Worm (Caenorhabditis elegans) whole organism, young adult: ENCODE results near the gene mdmh-35.

Source experiments
- B0035.1 ChIP-seq: sonication (generic microtip); optimal IDR thresholded peaks from 2 replicates; lab custom pipeline; 2016; ENCODE audit warnings: missing genetic modification characterization, mild to moderate bottlenecking, missing compliant biosample characterization, missing genotype, missing genetic modification reagents
- B0336.3 ChIP-seq: fragments of 200-800 bp; sonication (Bioruptor generic); IDR thresholded peaks from 2 replicates; pipeline ENCODE4 v1.3.6; 2022; ENCODE audit warnings: missing genetic modification characterization, missing compliant biosample characterization
- C06A6.2 ChIP-seq: fragments of 200-800 bp; sonication (Bioruptor generic); conservative IDR thresholded peaks from 2 replicates; pipeline ENCODE4 v1.3.6; 2022; ENCODE audit warnings: missing genetic modification characterization, missing compliant biosample characterization
- D2030.7 ChIP-seq: fragments of 200-800 bp; sonication (Bioruptor generic); IDR thresholded peaks from 2 replicates; pipeline ENCODE4 v1.3.6; 2022; ENCODE audit warnings: missing genetic modification reagents, missing genetic modification characterization, missing compliant biosample characterization
- F33H1.4 ChIP-seq: fragments of 200-800 bp; sonication (Bioruptor generic); IDR thresholded peaks from 2 replicates; pipeline ENCODE4 v1.3.6; 2022; ENCODE audit warnings: missing genetic modification reagents, missing genetic modification characterization, missing compliant biosample characterization
- F39B2.1 ChIP-seq: fragments of 200-800 bp; sonication (Bioruptor generic); IDR thresholded peaks from 2 replicates; pipeline ENCODE4 v1.3.6; 2022; ENCODE audit warnings: missing genetic modification reagents, missing genetic modification characterization, missing compliant biosample characterization
- K11D2.4 ChIP-seq: fragments of 200-800 bp; sonication (Bioruptor generic); IDR thresholded peaks from 2 replicates; pipeline ENCODE4 v1.3.6; 2022; ENCODE audit warnings: missing genetic modification reagents, missing genetic modification characterization, missing compliant biosample characterization
- T07F8.4 ChIP-seq: sonication (generic microtip); optimal IDR thresholded peaks from 2 replicates; lab custom pipeline; 2016; ENCODE audit warnings: mild to moderate bottlenecking, missing genetic modification characterization, moderate library complexity, missing compliant biosample characterization
- T26A5.8 ChIP-seq: sonication (generic microtip); optimal IDR thresholded peaks from 2 replicates; lab custom pipeline; 2016; ENCODE audit warnings: missing genetic modification characterization, missing compliant biosample characterization
- Y67H2A.10 ChIP-seq: fragments of 200-800 bp; sonication (Bioruptor generic); conservative IDR thresholded peaks from 2 replicates; pipeline ENCODE4 v1.3.6; 2022; ENCODE audit warnings: missing genetic modification reagents, missing genetic modification characterization, missing compliant biosample characterization
- bed-2 ChIP-seq: fragments of 200-800 bp; sonication (Bioruptor generic); IDR thresholded peaks from 2 replicates; pipeline ENCODE4 v1.3.6; 2022; ENCODE audit warnings: missing genetic modification reagents, missing genetic modification characterization, missing compliant biosample characterization
- ccch-3 ChIP-seq: fragments of 200-800 bp; sonication (Bioruptor generic); optimal IDR thresholded peaks from 2 replicates; lab custom pipeline; 2018; ENCODE audit warnings: mild to moderate bottlenecking, missing genetic modification characterization, missing compliant biosample characterization
- cebp-1 ChIP-seq, 2 experiments: fragments of 200-800 bp in 1 of 2; sonication (Bioruptor generic) in 1 of 2; sonication (generic microtip) in 1 of 2; IDR thresholded peaks in 1 of 2; optimal IDR thresholded peaks in 1 of 2; 2 replicates each; pipeline versions ENCODE4 v1.3.6 to Lab custom; 2017 to 2022; ENCODE audit warnings: missing compliant biosample characterization in 2 of 2, missing genetic modification characterization in 2 of 2, mild to moderate bottlenecking in 1 of 2, missing genetic modification reagents in 1 of 2, moderate library complexity in 1 of 2
- ceh-27 ChIP-seq: fragments of 200-800 bp; sonication (Bioruptor generic); optimal IDR thresholded peaks from 2 replicates; lab custom pipeline; 2018; ENCODE audit warnings: mild to moderate bottlenecking, missing genetic modification characterization, moderate library complexity, missing compliant biosample characterization
- ceh-58 ChIP-seq: fragments of 200-800 bp; sonication (Bioruptor generic); IDR thresholded peaks from 2 replicates; pipeline ENCODE4 v1.3.6; 2022; ENCODE audit warnings: missing genetic modification characterization, missing compliant biosample characterization
- ceh-91 ChIP-seq: fragments of 200-800 bp; sonication (Bioruptor generic); IDR thresholded peaks from 2 replicates; pipeline ENCODE4 v1.3.6; 2022; ENCODE audit warnings: missing genetic modification reagents, missing genetic modification characterization, missing compliant biosample characterization
- die-1 ChIP-seq: sonication (generic microtip); optimal IDR thresholded peaks from 2 replicates; lab custom pipeline; 2016; ENCODE audit warnings: missing genotype, mild to moderate bottlenecking, missing genetic modification characterization, missing compliant biosample characterization
- dox-1 ChIP-seq: fragments of 200-800 bp; sonication (Bioruptor generic); IDR thresholded peaks from 2 replicates; pipeline ENCODE4 v1.3.6; 2022; ENCODE audit warnings: missing genetic modification reagents, missing genetic modification characterization, missing compliant biosample characterization
- dpff-1 ChIP-seq: sonication (generic microtip); optimal IDR thresholded peaks from 2 replicates; lab custom pipeline; 2017; ENCODE audit warnings: mild to moderate bottlenecking, missing genetic modification characterization, missing compliant biosample characterization
- egl-18 ChIP-seq: fragments of 200-800 bp; sonication (Bioruptor generic); IDR thresholded peaks from 2 replicates; pipeline ENCODE4 v1.3.6; 2022; ENCODE audit warnings: missing genetic modification reagents, missing genetic modification characterization, missing compliant biosample characterization
- him-1 ChIP-seq: sonication (generic microtip); optimal IDR thresholded peaks from 2 replicates; lab custom pipeline; 2016; ENCODE audit warnings: missing genotype, missing genetic modification reagents, missing genetic modification characterization, missing compliant biosample characterization
- hlh-12 ChIP-seq: sonication (generic microtip); optimal IDR thresholded peaks from 2 replicates; lab custom pipeline; 2016; ENCODE audit warnings: missing genetic modification characterization, missing compliant biosample characterization
- let-526 ChIP-seq: fragments of 200-800 bp; sonication (Bioruptor generic); IDR thresholded peaks from 2 replicates; pipeline ENCODE4 v1.3.6; 2022; ENCODE audit warnings: missing genetic modification reagents, missing genetic modification characterization, missing compliant biosample characterization
- let-607 ChIP-seq, 2 experiments: fragments of 200-800 bp in 1 of 2; sonication (Bioruptor generic) in 1 of 2; sonication (generic microtip) in 1 of 2; optimal IDR thresholded peaks; 2 replicates each; lab custom pipeline; 2016 to 2018; ENCODE audit warnings: mild to moderate bottlenecking in 2 of 2, missing compliant biosample characterization in 2 of 2, missing genetic modification characterization in 2 of 2, moderate library complexity in 2 of 2, missing genotype in 1 of 2
- lin-26 ChIP-seq: fragments of 200-800 bp; sonication (Bioruptor generic); IDR thresholded peaks from 2 replicates; pipeline ENCODE4 v1.3.6; 2022; ENCODE audit warnings: missing genetic modification reagents, missing genetic modification characterization, missing compliant biosample characterization
- lin-35 ChIP-seq, 3 experiments: fragments of 150-350 bp in 2 of 3; sonication (generic microtip) in 1 of 3; optimal IDR thresholded peaks; 2 replicates each; lab custom pipeline; 2014 to 2018; ENCODE audit warnings: missing biosample characterization in 3 of 3, missing genetic modification characterization in 3 of 3, missing genetic modification reagents in 3 of 3
- lin-54 ChIP-seq: fragments of 200-800 bp; sonication (Bioruptor generic); optimal IDR thresholded peaks from 2 replicates; lab custom pipeline; 2018; ENCODE audit warnings: mild to moderate bottlenecking, missing genetic modification characterization, missing compliant biosample characterization
- mel-28 ChIP-seq: sonication (generic microtip); optimal IDR thresholded peaks from 2 replicates; lab custom pipeline; 2016; ENCODE audit warnings: borderline replicate concordance, mild to moderate bottlenecking, missing genetic modification characterization, missing compliant biosample characterization
- nfyb-1 ChIP-seq: fragments of 200-800 bp; sonication (Bioruptor generic); IDR thresholded peaks from 2 replicates; pipeline ENCODE4 v1.3.6; 2022; ENCODE audit warnings: missing genetic modification reagents, missing genetic modification characterization, missing compliant biosample characterization
- nhr-27 ChIP-seq: fragments of 200-800 bp; sonication (Bioruptor generic); optimal IDR thresholded peaks from 2 replicates; lab custom pipeline; 2018; ENCODE audit warnings: mild to moderate bottlenecking, missing genetic modification characterization, moderate library complexity, missing compliant biosample characterization
- nhr-80 ChIP-seq: sonication (generic microtip); optimal IDR thresholded peaks from 2 replicates; lab custom pipeline; 2016; ENCODE audit warnings: missing genetic modification characterization, missing compliant biosample characterization
- nhr-90 ChIP-seq: sonication (generic microtip); optimal IDR thresholded peaks from 2 replicates; lab custom pipeline; 2016; ENCODE audit warnings: missing genotype, mild to moderate bottlenecking, missing genetic modification characterization, missing compliant biosample characterization
- pha-4 ChIP-seq: fragments of 150-350 bp; sonication (generic microtip); optimal IDR thresholded peaks from 2 replicates; lab custom pipeline; 2014; ENCODE audit warnings: missing biosample characterization, missing genetic modification reagents, missing genetic modification characterization
- rec-8 ChIP-seq, 2 experiments: sonication (generic microtip); optimal IDR thresholded peaks; 2 replicates each; lab custom pipeline; 2016; ENCODE audit warnings: mild to moderate bottlenecking in 2 of 2, missing genetic modification characterization in 2 of 2, missing genetic modification reagents in 2 of 2, missing genotype in 2 of 2, missing biosample characterization in 1 of 2, missing compliant biosample characterization in 1 of 2, moderate library complexity in 1 of 2
- tlf-1 ChIP-seq: fragments of 200-800 bp; sonication (Bioruptor generic); optimal IDR thresholded peaks from 2 replicates; lab custom pipeline; 2018; ENCODE audit warnings: mild to moderate bottlenecking, missing genetic modification characterization, missing compliant biosample characterization
- unc-62 ChIP-seq: fragments of 150-350 bp; optimal IDR thresholded peaks from 2 replicates; lab custom pipeline; 2014; ENCODE audit warnings: missing biosample characterization, missing genetic modification reagents, missing genetic modification characterization
- xnd-1 ChIP-seq: sonication (generic microtip); optimal IDR thresholded peaks from 2 replicates; lab custom pipeline; 2016; ENCODE audit warnings: missing genotype, missing genetic modification reagents, missing genetic modification characterization, missing compliant biosample characterization
- zim-3 ChIP-seq: sonication (generic microtip); optimal IDR thresholded peaks from 2 replicates; lab custom pipeline; 2017; ENCODE audit warnings: mild to moderate bottlenecking, missing genetic modification characterization, moderate library complexity, missing compliant biosample characterization
- ztf-18 ChIP-seq: sonication (generic microtip); optimal IDR thresholded peaks from 2 replicates; lab custom pipeline; 2016; ENCODE audit warnings: missing genotype, mild to moderate bottlenecking, missing genetic modification characterization, missing compliant biosample characterization
- ztf-25 ChIP-seq: fragments of 200-800 bp; sonication (Bioruptor generic); IDR thresholded peaks from 2 replicates; pipeline ENCODE4 v1.3.6; 2022; ENCODE audit warnings: missing genetic modification reagents, missing genetic modification characterization, missing compliant biosample characterization
- ztf-28 ChIP-seq: fragments of 200-800 bp; sonication (Bioruptor generic); IDR thresholded peaks from 2 replicates; pipeline ENCODE4 v1.3.6; 2022; ENCODE audit warnings: missing genetic modification reagents, missing genetic modification characterization, missing compliant biosample characterization
- ztf-6 ChIP-seq: fragments of 200-800 bp; sonication (Bioruptor generic); IDR thresholded peaks from 2 replicates; pipeline ENCODE4 v1.3.6; 2022; ENCODE audit warnings: missing genetic modification reagents, missing genetic modification characterization, missing compliant biosample characterization

mdmh-35 gene

ce11 chrII:7815406-7815805 is 40.1 kb downstream of the mdmh-35 start:
- TF ChIP-seq nhr-90 (tag; lab: Kevin White, UChicago) (no peak), ztf-25 (GFP tag; lab: Robert Waterston, UW) (0 out of 2 replicates have a peak, but pooled peaks have one; percentile 16)

- TF ChIP-seq K11D2.4 (GFP tag; lab: Robert Waterston, UW) (no peak), cebp-1 (GFP tag; IDR thresholded peaks at IDR 0.05; lab: Robert Waterston, UW) (no peak), cebp-1 (tag; optimal IDR thresholded peaks at IDR 0.05; lab: Kevin White, UChicago) (peak; percentile 17), lin-35 (GFP tag; optimal IDR thresholded peaks at IDR 0.05; lab: Kevin White, UChicago) (no peak), dox-1 (peak; percentile 6; the same call in 1 of the 2 replicates), die-1 (no peak), unc-62 (GFP tag; lab: Kevin White, UChicago) (peak; percentile 97), let-526 (GFP tag; lab: Robert Waterston, UW) (no peak), ceh-58 (GFP tag; lab: Robert Waterston, UW) (no peak), C06A6.2 (GFP tag; lab: Robert Waterston, UW) (no peak), ztf-6 (GFP tag; lab: Robert Waterston, UW) (no peak), ceh-27 (GFP tag; lab: Kevin White, UChicago) (no peak), let-607 (tag; optimal IDR thresholded peaks at IDR 0.05; lab: Kevin White, UChicago) (peak in 1 of 2 experiments; percentile 17), nhr-80 (tag; lab: Kevin White, UChicago) (peak; percentile 84), nfyb-1 (no peak), zim-3 (tag; lab: Kevin White, UChicago) (no peak), ztf-25 (GFP tag; lab: Robert Waterston, UW) (no peak), Y67H2A.10 (GFP tag; lab: Robert Waterston, UW) (no peak), ceh-91 (GFP tag; lab: Robert Waterston, UW) (no peak), bed-2 (GFP tag; lab: Robert Waterston, UW) (no peak), T26A5.8 (tag; lab: Kevin White, UChicago) (no peak), F33H1.4 (GFP tag; lab: Robert Waterston, UW) (no peak), nhr-27 (no peak)
Measured at ce11 chrII:7814915-7815314, 40.6 kb downstream of the mdmh-35 start.

- no peak for TF ChIP-seq T07F8.4 (tag; lab: Kevin White, UChicago)
- no peak for TF ChIP-seq ztf-25 (GFP tag; lab: Robert Waterston, UW)
- TF ChIP-seq mel-28 (tag; lab: Kevin White, UChicago), result no peak
- no peak for TF ChIP-seq C06A6.2 (GFP tag; lab: Robert Waterston, UW)
- TF ChIP-seq dpff-1 (tag; lab: Kevin White, UChicago), result no peak
- no peak for TF ChIP-seq ztf-18
Measured at ce11 chrII:7814215-7814614, 41.3 kb downstream of the mdmh-35 start.

- TF ChIP-seq nhr-80 (tag; lab: Kevin White, UChicago) (peak; percentile 34), T26A5.8 (tag; lab: Kevin White, UChicago) (no peak)
Measured at ce11 chrII:7813645-7814044, 41.9 kb downstream of the mdmh-35 start.

ce11 chrII:7813237-7813636 is 42.3 kb downstream of the mdmh-35 start:
- TF ChIP-seq lin-26 (GFP tag; lab: Robert Waterston, UW), result no peak
- no peak for TF ChIP-seq B0035.1
- TF ChIP-seq ccch-3 (GFP tag; lab: Kevin White, UChicago), result no peak
- no peak for TF ChIP-seq hlh-12 (tag; lab: Kevin White, UChicago)
- TF ChIP-seq F39B2.1 (GFP tag; lab: Robert Waterston, UW), result no peak
- no peak for TF ChIP-seq him-1 (tag; lab: Kevin White, UChicago)
- TF ChIP-seq pha-4 (tag; lab: Kevin White, UChicago), result no peak
- no peak for TF ChIP-seq B0336.3 (GFP tag; lab: Robert Waterston, UW)
- no peak for TF ChIP-seq lin-54 (GFP tag; lab: Kevin White, UChicago)
- no peak for TF ChIP-seq D2030.7 (GFP tag; lab: Robert Waterston, UW)
- no peak for TF ChIP-seq ztf-28
- no peak for TF ChIP-seq tlf-1 (GFP tag; lab: Kevin White, UChicago)
- TF ChIP-seq xnd-1 (tag; lab: Kevin White, UChicago), result no peak
- TF ChIP-seq ztf-6 (GFP tag; lab: Robert Waterston, UW), result no peak
- TF ChIP-seq K11D2.4 (GFP tag; lab: Robert Waterston, UW), result no peak
- no peak for TF ChIP-seq rec-8 (tag; optimal IDR thresholded peaks at IDR 0.05; lab: Kevin White, UChicago)
- no peak for TF ChIP-seq egl-18
